Worm (Caenorhabditis elegans): ENCODE results near the gene F31E3.12.

DNA sequence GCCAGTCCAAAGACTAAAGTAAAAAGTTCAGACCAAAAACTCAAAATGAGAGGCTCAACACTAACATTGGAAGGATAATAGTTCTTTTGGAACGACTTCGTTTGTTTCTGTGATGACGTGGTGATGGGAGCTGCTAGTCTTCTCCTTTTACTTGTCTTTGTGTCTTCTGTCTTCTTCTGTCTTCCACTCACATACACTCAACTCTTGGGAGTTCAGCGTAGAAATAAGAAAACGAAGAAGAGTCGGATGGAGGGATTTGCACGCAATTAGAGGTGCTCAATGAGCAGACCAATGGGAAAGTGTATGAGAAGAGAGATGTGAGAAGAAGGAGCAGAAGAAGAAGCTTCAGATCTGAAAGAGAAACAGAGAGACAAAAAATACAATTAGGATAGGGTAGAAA is 42.9 kb downstream of the F31E3.12 start:
- TF ChIP-seq elt-1 (tag; optimal IDR thresholded peaks at IDR 0.05; ENCODE audit: borderline replicate concordance, insufficient read depth) (no peak), unc-39 (tag; optimal IDR thresholded peaks at IDR 0.05) (no peak), elt-3 (tag; optimal IDR thresholded peaks at IDR 0.05) (no peak), blmp-1 (tag; optimal IDR thresholded peaks at IDR 0.05) (no peak), unc-120 (tag; optimal IDR thresholded peaks at IDR 0.05; ENCODE audit: poor library complexity, severe bottlenecking) (no peak), lsy-2 (tag; optimal IDR thresholded peaks at IDR 0.05) (no peak), ces-1 (GFP tag; optimal IDR thresholded peaks at IDR 0.05) (peak; percentile 33), ztf-11 (tag; optimal IDR thresholded peaks at IDR 0.05) (no peak), mls-2 (tag; optimal IDR thresholded peaks at IDR 0.05) (no peak), lin-13 (tag; optimal IDR thresholded peaks at IDR 0.05) (no peak), cnd-1 (tag; optimal IDR thresholded peaks at IDR 0.05) (no peak), ceh-39 (tag; optimal IDR thresholded peaks at IDR 0.05) (no peak)
